Worm (Caenorhabditis elegans): ENCODE results near the gene srh-85.

- no peak for TF ChIP-seq lsy-2 (tag; optimal IDR thresholded peaks at IDR 0.05)
- no peak for TF ChIP-seq elt-3 (tag; optimal IDR thresholded peaks at IDR 0.05)
- TF ChIP-seq hlh-1 (tag; optimal IDR thresholded peaks at IDR 0.05): no peak
- TF ChIP-seq drap-1 (GFP tag; optimal IDR thresholded peaks at IDR 0.05): no peak
- no peak for TF ChIP-seq nhr-237 (tag; optimal IDR thresholded peaks at IDR 0.05)
- no peak for TF ChIP-seq nhr-76 (tag; optimal IDR thresholded peaks at IDR 0.05)
Measured at ce11 chrV:2993816-2994215, 6.5 kb upstream of the srh-85 start, which contains the start of gene srw-115.
